Worm (Caenorhabditis elegans) whole organism, midembryonic: ENCODE results near the gene egrh-3.

Experiments
- T22C8.4 ChIP-seq: fragments of 200-800 bp; sonication (Bioruptor generic); IDR thresholded peaks from 2 replicates; pipeline ENCODE4 v1.3.6; 2022; ENCODE audit warnings: missing genetic modification characterization, missing compliant biosample characterization
- cog-1 ChIP-seq: sonication (generic microtip); optimal IDR thresholded peaks from 2 replicates; lab custom pipeline; 2016; ENCODE audit warnings: missing genetic modification characterization, missing compliant biosample characterization
- flt-1 ChIP-seq: fragments of 200-800 bp; sonication (Bioruptor generic); IDR thresholded peaks from 2 replicates; pipeline ENCODE4 v1.3.6; 2022; ENCODE audit warnings: missing genetic modification characterization, missing compliant biosample characterization
- klf-2 ChIP-seq: fragments of 200-800 bp; sonication (Bioruptor generic); conservative IDR thresholded peaks from 2 replicates; pipeline ENCODE4 v1.3.6; 2022; ENCODE audit warnings: missing genetic modification reagents, missing genetic modification characterization, missing compliant biosample characterization
- med-1 ChIP-seq: sonication (generic microtip); optimal IDR thresholded peaks from 2 replicates; lab custom pipeline; 2017; ENCODE audit warnings: missing genetic modification characterization, mild to moderate bottlenecking, missing compliant biosample characterization, antibody characterized with exemption, missing genetic modification reagents; ENCODE audit not compliant: insufficient read depth
- ref-1 ChIP-seq: fragments of 200-800 bp; sonication (Bioruptor generic); conservative IDR thresholded peaks from 2 replicates; pipeline ENCODE4 v1.3.6; 2022; ENCODE audit warnings: missing genetic modification reagents, missing genetic modification characterization, missing compliant biosample characterization
- ztf-23 ChIP-seq: fragments of 200-800 bp; sonication (Bioruptor generic); IDR thresholded peaks from 2 replicates; pipeline ENCODE4 v1.3.6; 2022; ENCODE audit warnings: missing genetic modification reagents, missing genetic modification characterization, missing compliant biosample characterization

ce11 chrIV:2677687-2678086, 10.9 kb downstream of the egrh-3 start:
- TF ChIP-seq ztf-23 = no peak
- no peak for TF ChIP-seq ref-1
- TF ChIP-seq klf-2 (GFP tag; lab: Robert Waterston, UW) = no peak
- no peak for TF ChIP-seq T22C8.4
- TF ChIP-seq flt-1 = no peak
- no peak for TF ChIP-seq med-1
- no peak for TF ChIP-seq cog-1 (tag; lab: Kevin White, UChicago)
